Fruit fly (Drosophila melanogaster) whole organism: ENCODE data around the gene CG13631.

Experiments used
- CG8478 ChIP-seq: fragments of >200 bp; optimal IDR thresholded peaks from 2 replicates; lab custom pipeline; 2018; ENCODE audit warnings: inconsistent platforms
- Dll ChIP-seq: fragments of >200 bp; optimal IDR thresholded peaks from 2 replicates; lab custom pipeline; 2017
- EcR ChIP-seq, 2 experiments: fragments of >200 bp; optimal IDR thresholded peaks; 2 replicates each; lab custom pipeline; 2017; ENCODE audit warnings: missing biosample characterization in 2 of 2, missing genetic modification characterization in 2 of 2, missing genetic modification reagents in 2 of 2
- pan ChIP-seq: fragments of >200 bp; optimal IDR thresholded peaks from 2 replicates; lab custom pipeline; 2017
- psq ChIP-seq: fragments of >200 bp; optimal IDR thresholded peaks from 2 replicates; lab custom pipeline; 2017

DNA sequence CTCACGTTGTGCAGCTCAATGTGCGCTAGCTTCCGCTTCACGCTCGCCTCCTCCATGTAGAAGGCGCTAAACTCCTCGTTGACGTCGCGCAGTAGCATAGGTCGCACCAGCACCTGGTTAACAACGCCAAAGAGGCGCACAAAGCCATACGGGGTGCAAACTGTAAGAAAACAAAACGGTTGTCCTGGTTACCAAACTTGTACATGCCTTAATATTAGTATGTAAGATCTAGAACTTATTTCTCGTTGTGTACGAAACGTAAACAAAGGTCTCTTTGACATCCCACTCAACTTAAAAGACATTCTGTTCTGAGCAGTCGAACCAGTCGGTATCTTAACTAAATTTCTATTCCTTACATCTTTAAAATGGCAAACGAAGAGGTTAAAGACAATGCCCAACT, 38.2 kb downstream of the CG13631 start, which contains the start of gene CG6980:
- TF ChIP-seq CG8478 (lab: Kevin White, UChicago) (no peak), pan (lab: Kevin White, UChicago) (no peak), psq (lab: Kevin White, UChicago) (no peak), EcR (GFP tag; optimal IDR thresholded peaks at IDR 0.05; lab: Kevin White, UChicago) (no peak), Dll (no peak)
